Fruit fly (Drosophila melanogaster): ENCODE results near the gene CG3609.

CG3609 gene

dm6 chr2L:2373818-2374746, at the start of gene CG3609, which contains the start of gene CG15390:
CG3609 (minus strand) TSS chr2L:2374627.
CG15390 (plus strand) TSS chr2L:2374713.
- peak; percentile 76 for TF ChIP-seq CG17801 (GFP tag; optimal IDR thresholded peaks at IDR 0.05; ENCODE audit: partially characterized antibody)

dm6 chr2L:2420490-2420889, 46.1 kb upstream of the CG3609 start, which contains the start of gene CG9886:
CG9886 (plus strand) TSS chr2L:2420830.
- TF ChIP-seq CG17801 (GFP tag; optimal IDR thresholded peaks at IDR 0.05; ENCODE audit: partially characterized antibody), result peak; percentile 38

- TF ChIP-seq CG17801 (GFP tag; optimal IDR thresholded peaks at IDR 0.05; ENCODE audit: partially characterized antibody), result no peak
Observed at dm6 chr2L:2419913-2420312, 45.5 kb upstream of the CG3609 start, which contains the start of gene CG34447. CG34447 (minus strand) TSS chr2L:2420013.

- no peak for TF ChIP-seq CG17801 (GFP tag; optimal IDR thresholded peaks at IDR 0.05; ENCODE audit: partially characterized antibody)
Observed at dm6 chr2L:2417865-2418264, 43.4 kb upstream of the CG3609 start, which contains the start of gene CG34448. CG34448 (minus strand) TSS chr2L:2417965.

- TF ChIP-seq CG17801 (GFP tag; optimal IDR thresholded peaks at IDR 0.05; ENCODE audit: partially characterized antibody), result no peak
Observed at dm6 chr2L:2416620-2417019, 42.2 kb upstream of the CG3609 start, which contains the start of gene CG31948. CG31948 (minus strand) TSS chr2L:2416720.

dm6 chr2L:2415109-2415508, 40.7 kb upstream of the CG3609 start, which contains the start of gene CG18641:
CG18641 (minus strand) TSS chr2L:2415322.
- TF ChIP-seq CG17801 (GFP tag; optimal IDR thresholded peaks at IDR 0.05; ENCODE audit: partially characterized antibody), result no peak

- TF ChIP-seq CG17801 (GFP tag; optimal IDR thresholded peaks at IDR 0.05; ENCODE audit: partially characterized antibody), result no peak
Observed at dm6 chr2L:2413093-2413492, 38.7 kb upstream of the CG3609 start.

dm6 chr2L:2404631-2405030, 30.2 kb upstream of the CG3609 start:
- no peak for TF ChIP-seq CG17801 (GFP tag; optimal IDR thresholded peaks at IDR 0.05; ENCODE audit: partially characterized antibody)

- TF ChIP-seq CG17801 (GFP tag; optimal IDR thresholded peaks at IDR 0.05; ENCODE audit: partially characterized antibody), result no peak
Observed at dm6 chr2L:2402194-2402593, 27.8 kb upstream of the CG3609 start.

dm6 chr2L:2399897-2400296, 25.5 kb upstream of the CG3609 start, which contains the start of gene VGlut:
VGlut (plus strand) TSS chr2L:2400295.
- no peak for TF ChIP-seq CG17801 (GFP tag; optimal IDR thresholded peaks at IDR 0.05; ENCODE audit: partially characterized antibody)

dm6 chr2L:2398459-2398858, 24.0 kb upstream of the CG3609 start:
- TF ChIP-seq CG17801 (GFP tag; optimal IDR thresholded peaks at IDR 0.05; ENCODE audit: partially characterized antibody), result no peak

dm6 chr2L:2397080-2397479, 22.7 kb upstream of the CG3609 start:
- no peak for TF ChIP-seq CG17801 (GFP tag; optimal IDR thresholded peaks at IDR 0.05; ENCODE audit: partially characterized antibody)

- TF ChIP-seq CG17801 (GFP tag; optimal IDR thresholded peaks at IDR 0.05; ENCODE audit: partially characterized antibody), result no peak
Observed at dm6 chr2L:2394872-2395271, 20.4 kb upstream of the CG3609 start.

dm6 chr2L:2391321-2391720, 16.9 kb upstream of the CG3609 start, which contains the start of gene CG46448:
CG46448 (plus strand) TSS chr2L:2391660.
- TF ChIP-seq CG17801 (GFP tag; optimal IDR thresholded peaks at IDR 0.05; ENCODE audit: partially characterized antibody), result no peak

- no peak for TF ChIP-seq CG17801 (GFP tag; optimal IDR thresholded peaks at IDR 0.05; ENCODE audit: partially characterized antibody)
Observed at dm6 chr2L:2390589-2390988, 16.2 kb upstream of the CG3609 start, which contains the start of gene CG43750. CG43750 (minus strand) TSS chr2L:2390689.

- TF ChIP-seq CG17801 (GFP tag; optimal IDR thresholded peaks at IDR 0.05; ENCODE audit: partially characterized antibody), result no peak
Observed at dm6 chr2L:2385692-2386091, 11.3 kb upstream of the CG3609 start, which contains the start of gene CG3557. CG3557 (minus strand) TSS chr2L:2385792.

Data from ovary, adult (tissue).